Fruit fly (Drosophila melanogaster) whole organism, embryonic: ENCODE results near the gene CG14419.

Experiments used
- Bgb ChIP-seq: fragments of 200-800 bp; sonication (Bioruptor generic); IDR thresholded peaks from 2 replicates; pipeline ENCODE4 v1.3.6; 2022; ENCODE audit warnings: missing biosample characterization, missing genetic modification characterization; ENCODE audit not compliant: partially characterized antibody
- CG10274 ChIP-seq: fragments of 200-800 bp; sonication (Bioruptor generic); optimal IDR thresholded peaks from 3 replicates; lab custom pipeline; 2017; ENCODE audit warnings: missing biosample characterization, mild to moderate bottlenecking, missing genetic modification characterization
- CG10979 ChIP-seq: fragments of 200-800 bp; sonication (Bioruptor generic); optimal IDR thresholded peaks from 2 replicates; lab custom pipeline; 2018; ENCODE audit warnings: missing biosample characterization, mild to moderate bottlenecking, missing genetic modification characterization, moderate library complexity
- CG12219 ChIP-seq: fragments of 200-800 bp; sonication (Bioruptor generic); optimal IDR thresholded peaks from 3 replicates; lab custom pipeline; 2018; ENCODE audit warnings: missing biosample characterization, mild to moderate bottlenecking, missing genetic modification characterization
- CG12236 ChIP-seq: fragments of 200-800 bp; sonication (Bioruptor generic); optimal IDR thresholded peaks from 2 replicates; lab custom pipeline; 2016; ENCODE audit warnings: missing biosample characterization, missing genetic modification characterization
- CG12299 ChIP-seq: fragments of 200-800 bp; sonication (Bioruptor generic); optimal IDR thresholded peaks from 2 replicates; lab custom pipeline; 2018; ENCODE audit warnings: missing biosample characterization, mild to moderate bottlenecking, missing genetic modification characterization
- CG13894 ChIP-seq: fragments of 200-800 bp; sonication (Bioruptor generic); optimal IDR thresholded peaks from 3 replicates; lab custom pipeline; 2018; ENCODE audit warnings: missing biosample characterization, mild to moderate bottlenecking, missing genetic modification characterization, moderate library complexity
- CG14441 ChIP-seq: fragments of 200-800 bp; sonication (Bioruptor generic); IDR thresholded peaks from 2 replicates; pipeline ENCODE4 v1.3.6; 2022; ENCODE audit warnings: missing biosample characterization, missing genetic modification characterization
- CG17186 ChIP-seq: fragments of 200-800 bp; sonication (Bioruptor generic); optimal IDR thresholded peaks from 3 replicates; lab custom pipeline; 2017; ENCODE audit warnings: missing biosample characterization, missing genetic modification reagents, missing genetic modification characterization
- CG17328 ChIP-seq: fragments of 200-800 bp; sonication (Bioruptor generic); IDR thresholded peaks from 2 replicates; pipeline ENCODE4 v1.3.6; 2022; ENCODE audit warnings: missing biosample characterization, missing genetic modification characterization
- CG17359 ChIP-seq: fragments of 200-800 bp; sonication (Bioruptor generic); optimal IDR thresholded peaks from 3 replicates; lab custom pipeline; 2018; ENCODE audit warnings: missing biosample characterization, mild to moderate bottlenecking, missing genetic modification characterization, moderate library complexity
- CG2129 ChIP-seq: fragments of 200-800 bp; sonication (Bioruptor generic); IDR thresholded peaks from 2 replicates; pipeline ENCODE4 v1.3.6; 2022; ENCODE audit warnings: missing biosample characterization, missing genetic modification characterization; ENCODE audit not compliant: partially characterized antibody
- CG2889 ChIP-seq: fragments of 200-800 bp; sonication (Bioruptor generic); IDR thresholded peaks from 3 replicates; pipeline ENCODE4 v1.3.6; 2022; ENCODE audit warnings: missing biosample characterization, missing genetic modification characterization
- CG30020 ChIP-seq: fragments of 200-800 bp; optimal IDR thresholded peaks from 2 replicates; lab custom pipeline; 2019; ENCODE audit warnings: missing biosample characterization, mild to moderate bottlenecking, missing genetic modification characterization, moderate library complexity
- CG32772 ChIP-seq: fragments of 200-800 bp; sonication (Bioruptor generic); IDR thresholded peaks from 2 replicates; pipeline ENCODE4 v1.3.6; 2022; ENCODE audit warnings: missing biosample characterization, missing genetic modification characterization
- CG6765 ChIP-seq: fragments of 200-800 bp; sonication (Bioruptor generic); optimal IDR thresholded peaks from 3 replicates; lab custom pipeline; 2017; ENCODE audit warnings: missing biosample characterization, mild to moderate bottlenecking, missing genetic modification characterization
- CG7928 ChIP-seq: fragments of 200-800 bp; sonication (Bioruptor generic); optimal IDR thresholded peaks from 2 replicates; lab custom pipeline; 2017; ENCODE audit warnings: missing biosample characterization, mild to moderate bottlenecking, missing genetic modification characterization
- CTCF ChIP-seq: fragments of 200-800 bp; sonication (Bioruptor generic); optimal IDR thresholded peaks from 2 replicates; lab custom pipeline; 2017; ENCODE audit warnings: missing biosample characterization, mild to moderate bottlenecking, missing genetic modification characterization, moderate library complexity
- Doc2 ChIP-seq: fragments of 200-800 bp; sonication (Bioruptor generic); IDR thresholded peaks from 2 replicates; pipeline ENCODE4 v1.3.6; 2022; ENCODE audit warnings: missing biosample characterization, missing genetic modification characterization
- Doc3 ChIP-seq: fragments of 200-800 bp; sonication (Bioruptor generic); IDR thresholded peaks from 3 replicates; pipeline ENCODE4 v1.3.6; 2022; ENCODE audit warnings: missing biosample characterization, missing genetic modification characterization; ENCODE audit not compliant: partially characterized antibody
- Dp ChIP-seq: fragments of 200-800 bp; sonication (Bioruptor generic); optimal IDR thresholded peaks from 2 replicates; lab custom pipeline; 2018; ENCODE audit warnings: missing biosample characterization, mild to moderate bottlenecking, missing genetic modification characterization, moderate library complexity
- HLHmδ ChIP-seq: fragments of 200-800 bp; sonication (Bioruptor generic); optimal IDR thresholded peaks from 2 replicates; lab custom pipeline; 2018; ENCODE audit warnings: missing biosample characterization, mild to moderate bottlenecking, missing genetic modification characterization, moderate library complexity
- Hr3 ChIP-seq: fragments of 200-800 bp; sonication (Bioruptor generic); optimal IDR thresholded peaks from 3 replicates; lab custom pipeline; 2016; ENCODE audit warnings: missing biosample characterization, missing genetic modification characterization
- Kr ChIP-seq: fragments of 200-800 bp; sonication (Bioruptor generic); optimal IDR thresholded peaks from 2 replicates; lab custom pipeline; 2017; ENCODE audit warnings: missing biosample characterization, mild to moderate bottlenecking, missing genetic modification characterization
- Nf-YA ChIP-seq: fragments of 200-800 bp; sonication (Bioruptor generic); IDR thresholded peaks from 2 replicates; pipeline ENCODE4 v1.3.6; 2022; ENCODE audit warnings: missing biosample characterization, missing genetic modification characterization
- Oaz ChIP-seq: fragments of 200-800 bp; sonication (Bioruptor generic); IDR thresholded peaks from 2 replicates; pipeline ENCODE4 v1.3.6; 2022; ENCODE audit warnings: missing biosample characterization, missing genetic modification characterization
- Optix ChIP-seq: fragments of 200-800 bp; sonication (Bioruptor generic); IDR thresholded peaks from 3 replicates; pipeline ENCODE4 v1.3.6; 2022; ENCODE audit warnings: missing biosample characterization, missing genetic modification characterization
- PHDP ChIP-seq: fragments of 200-800 bp; sonication (Bioruptor generic); optimal IDR thresholded peaks from 3 replicates; lab custom pipeline; 2018; ENCODE audit warnings: missing biosample characterization, mild to moderate bottlenecking, missing genetic modification characterization, moderate library complexity
- Ptx1 ChIP-seq: fragments of 200-800 bp; sonication (Bioruptor generic); IDR thresholded peaks from 2 replicates; pipeline ENCODE4 v1.3.6; 2022; ENCODE audit warnings: missing biosample characterization, missing genetic modification characterization
- Six4 ChIP-seq: fragments of 200-800 bp; sonication (Bioruptor generic); optimal IDR thresholded peaks from 2 replicates; lab custom pipeline; 2016; ENCODE audit warnings: missing biosample characterization, missing genetic modification characterization
- Spps ChIP-seq: fragments of 200-800 bp; sonication (Bioruptor generic); optimal IDR thresholded peaks from 2 replicates; lab custom pipeline; 2018; ENCODE audit warnings: missing biosample characterization, mild to moderate bottlenecking, missing genetic modification characterization
- Vsx1 ChIP-seq: fragments of 200-800 bp; sonication (Bioruptor generic); optimal IDR thresholded peaks from 2 replicates; lab custom pipeline; 2017; ENCODE audit warnings: missing biosample characterization, mild to moderate bottlenecking, missing genetic modification characterization, missing genetic modification reagents
- bcd ChIP-seq: fragments of 200-800 bp; sonication (Bioruptor generic); optimal IDR thresholded peaks from 2 replicates; lab custom pipeline; 2017; ENCODE audit warnings: missing biosample characterization, mild to moderate bottlenecking, missing genetic modification characterization
- bsh ChIP-seq, 2 experiments: fragments of 200-800 bp; sonication (Bioruptor generic); optimal IDR thresholded peaks; 2 replicates each; lab custom pipeline; 2017 to 2018; ENCODE audit warnings: mild to moderate bottlenecking in 2 of 2, missing biosample characterization in 2 of 2, missing genetic modification characterization in 2 of 2, moderate library complexity in 1 of 2
- btn ChIP-seq: fragments of 200-800 bp; sonication (Bioruptor generic); optimal IDR thresholded peaks from 2 replicates; lab custom pipeline; 2016; ENCODE audit warnings: missing biosample characterization, missing genetic modification characterization
- corto ChIP-seq: fragments of 200-800 bp; sonication (Bioruptor generic); optimal IDR thresholded peaks from 2 replicates; lab custom pipeline; 2016; ENCODE audit warnings: missing biosample characterization, mild to moderate bottlenecking, missing genetic modification characterization, moderate library complexity
- dimm ChIP-seq: fragments of 200-800 bp; sonication (Bioruptor generic); IDR thresholded peaks from 2 replicates; pipeline ENCODE4 v1.3.6; 2022; ENCODE audit warnings: missing biosample characterization, missing genetic modification characterization
- gcm ChIP-seq: fragments of 200-800 bp; sonication (Bioruptor generic); optimal IDR thresholded peaks from 2 replicates; lab custom pipeline; 2019; ENCODE audit warnings: missing biosample characterization, mild to moderate bottlenecking, missing genetic modification characterization, moderate library complexity
- gfzf ChIP-seq: fragments of 200-800 bp; sonication (Bioruptor generic); optimal IDR thresholded peaks from 2 replicates; lab custom pipeline; 2016; ENCODE audit warnings: missing biosample characterization, mild to moderate bottlenecking, missing genetic modification characterization, moderate library complexity
- grau ChIP-seq: fragments of 200-800 bp; optimal IDR thresholded peaks from 3 replicates; lab custom pipeline; 2019; ENCODE audit warnings: missing biosample characterization, mild to moderate bottlenecking, missing genetic modification characterization, moderate library complexity
- hbn ChIP-seq: fragments of 200-800 bp; sonication (Bioruptor generic); IDR thresholded peaks from 2 replicates; pipeline ENCODE4 v1.3.6; 2022; ENCODE audit warnings: missing biosample characterization, missing genetic modification characterization; ENCODE audit not compliant: partially characterized antibody
- lola ChIP-seq, 3 experiments: fragments of >200 bp in 2 of 3; fragments of 200-800 bp in 1 of 3; sonication (Bioruptor generic) in 1 of 3; optimal IDR thresholded peaks; 2 replicates each; lab custom pipeline; 2017 to 2019; ENCODE audit warnings: missing biosample characterization in 3 of 3, missing genetic modification characterization in 3 of 3, mild to moderate bottlenecking in 1 of 3, moderate library complexity in 1 of 3
- pan ChIP-seq, 4 experiments: fragments of >200 bp in 3 of 4; fragments of 200-800 bp in 1 of 4; sonication (Bioruptor generic) in 1 of 4; optimal IDR thresholded peaks in 3 of 4; IDR thresholded peaks in 1 of 4; 2 replicates each; pipeline versions ENCODE4 v1.3.6 to Lab custom; 2017 to 2022; ENCODE audit warnings: missing biosample characterization in 2 of 4, missing genetic modification characterization in 2 of 4, mixed read lengths in 1 of 4
- shn ChIP-seq: fragments of 200-800 bp; sonication (Bioruptor generic); optimal IDR thresholded peaks from 3 replicates; lab custom pipeline; 2016; ENCODE audit warnings: missing biosample characterization, missing genetic modification characterization
- stwl ChIP-seq: fragments of 200-800 bp; sonication (Bioruptor generic); optimal IDR thresholded peaks from 3 replicates; lab custom pipeline; 2018; ENCODE audit warnings: missing biosample characterization, mild to moderate bottlenecking, missing genetic modification characterization, moderate library complexity
- twi ChIP-seq: fragments of 200-800 bp; optimal IDR thresholded peaks from 2 replicates; lab custom pipeline; 2019; ENCODE audit warnings: missing biosample characterization, mild to moderate bottlenecking, missing genetic modification characterization, moderate library complexity
- yki ChIP-seq: fragments of >200 bp; optimal IDR thresholded peaks from 3 replicates; lab custom pipeline; 2018

CG14419 gene

DNA sequence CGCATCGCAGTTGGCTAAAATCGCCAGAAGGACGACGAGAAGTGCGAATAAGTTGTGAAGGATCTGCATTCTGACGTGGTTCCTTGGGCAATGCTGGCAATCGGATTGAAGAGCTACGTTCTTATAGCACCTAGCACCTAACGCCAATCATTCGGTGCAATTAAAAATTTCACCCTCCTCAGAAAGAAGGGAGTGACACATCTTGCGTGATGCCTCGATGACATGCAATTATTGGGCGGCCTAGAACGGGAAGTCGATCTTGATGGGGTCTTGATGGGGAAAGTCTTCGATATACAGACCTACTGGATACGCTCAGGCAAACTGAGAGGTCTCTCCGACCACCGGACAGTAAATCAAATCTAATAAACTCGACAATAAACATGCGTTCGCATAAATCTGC is 13.0 kb downstream of the CG14419 start, which contains the start of gene CG14416:
Gene CG14416 (minus strand): TSS at position 101 of the 400 bp plus-strand sequence.
- TF ChIP-seq Optix (GFP tag; lab: Robert Waterston, UW) = no peak
- no peak for TF ChIP-seq CG17186 (GFP tag; lab: Kevin White, UChicago)
- TF ChIP-seq CG32772 (GFP tag; lab: Robert Waterston, UW) = no peak
- no peak for TF ChIP-seq Hr3

DNA sequence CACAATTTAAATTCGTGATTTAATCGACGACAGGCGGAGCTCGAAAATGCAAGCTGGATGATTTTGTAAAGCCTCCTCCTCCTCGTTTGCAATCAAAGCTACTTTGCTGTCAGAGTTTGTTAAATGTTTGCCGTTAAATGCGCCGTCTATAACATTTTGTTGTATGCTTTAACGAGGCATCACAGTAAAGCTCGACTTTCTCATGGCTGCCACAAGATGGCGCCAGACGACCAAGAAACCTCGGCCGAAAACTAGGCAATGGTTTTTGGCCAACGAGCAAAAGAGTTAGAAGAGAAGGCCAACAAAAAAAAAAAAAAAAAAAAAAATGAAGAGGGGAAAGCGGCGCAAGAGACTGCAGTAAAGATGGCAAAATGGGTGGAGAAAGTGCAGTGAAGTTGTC is 16.3 kb downstream of the CG14419 start:
- TF ChIP-seq Ptx1 (no peak), CG6765 (GFP tag; lab: Kevin White, UChicago) (no peak), stwl (tag; lab: Kevin White, UChicago) (peak; percentile 4), CG17328 (GFP tag; lab: Robert Waterston, UW) (no peak), CTCF (GFP tag; lab: Kevin White, UChicago) (peak; percentile 89), grau (peak; percentile 22), Doc2 (GFP tag; lab: Robert Waterston, UW) (no peak), CG17359 (tag; lab: Kevin White, UChicago) (peak; percentile 12), CG10979 (tag; lab: Kevin White, UChicago) (no peak)

DNA sequence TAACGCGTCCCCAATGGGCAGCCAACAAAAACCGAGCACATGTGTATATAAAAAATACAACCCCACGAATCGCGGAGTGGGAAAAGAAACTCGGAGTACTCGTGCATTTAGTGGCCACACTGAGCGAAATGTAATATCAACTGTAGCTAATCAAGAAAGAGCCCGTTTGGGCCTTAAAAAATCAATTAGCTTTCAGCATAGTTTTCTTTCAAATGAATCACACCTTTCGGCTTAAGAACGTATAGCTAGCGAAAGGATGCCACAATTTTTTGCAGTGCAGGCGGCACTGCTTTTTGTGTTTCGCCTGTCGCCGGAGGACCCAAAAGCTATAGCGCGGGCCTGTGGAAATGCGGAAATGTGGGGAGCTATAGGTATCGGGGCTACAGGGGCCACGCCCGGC is 24.8 kb downstream of the CG14419 start:
- TF ChIP-seq Kr (GFP tag; lab: Kevin White, UChicago) (no peak), CG14441 (GFP tag; lab: Robert Waterston, UW) (0 out of 2 replicates have a peak, but pooled peaks have one; percentile 31), CG12219 (GFP tag; lab: Kevin White, UChicago) (no peak), Dp (GFP tag; lab: Kevin White, UChicago) (no peak), gcm (no peak), shn (no peak), bsh (GFP tag; optimal IDR thresholded peaks at IDR 0.05; lab: Kevin White, UChicago) (peak in 1 of 2 experiments; percentile 37), Doc3 (GFP tag; lab: Robert Waterston, UW) (no peak), CG2129 (GFP tag; lab: Robert Waterston, UW) (no peak), Oaz (GFP tag; lab: Robert Waterston, UW) (no peak), dimm (no peak), lola (GFP tag; optimal IDR thresholded peaks at IDR 0.05; lab: Kevin White, UChicago) (no peak), yki (lab: Kevin White, UChicago) (no peak), CG12236 (GFP tag; lab: Kevin White, UChicago) (no peak), CG13894 (no peak), Vsx1 (GFP tag; lab: Kevin White, UChicago) (no peak), CG12299 (tag; lab: Kevin White, UChicago) (no peak), CG10274 (GFP tag; lab: Kevin White, UChicago) (no peak), twi (tag; lab: Kevin White, UChicago) (no peak), Six4 (GFP tag; lab: Kevin White, UChicago) (no peak), pan (optimal IDR thresholded peaks at IDR 0.05; lab: Kevin White, UChicago) (no peak), pan (GFP tag; optimal IDR thresholded peaks at IDR 0.05 in 1 of 2, IDR thresholded peaks at IDR 0.05 in 1 of 2) (no peak), Nf-YA (GFP tag; lab: Robert Waterston, UW) (no peak), CG7928 (GFP tag; lab: Kevin White, UChicago) (no peak), bcd (GFP tag; lab: Kevin White, UChicago) (peak; percentile 35), btn (GFP tag; lab: Kevin White, UChicago) (peak; percentile 28), Bgb (GFP tag; lab: Robert Waterston, UW) (no peak), HLHmδ (GFP tag; lab: Kevin White, UChicago) (no peak), PHDP (tag; lab: Kevin White, UChicago) (peak; percentile 40), gfzf (GFP tag; lab: Kevin White, UChicago) (no peak), corto (GFP tag; lab: Kevin White, UChicago) (no peak), Optix (GFP tag; lab: Robert Waterston, UW) (peak; percentile 48; the same call in 1 of the 3 replicates), CG30020 (tag; lab: Kevin White, UChicago) (no peak), Spps (tag; lab: Kevin White, UChicago) (no peak), hbn (GFP tag; lab: Robert Waterston, UW) (no peak), CG2889 (GFP tag; lab: Robert Waterston, UW) (no peak)
